Fruit fly (Drosophila melanogaster) whole organism, embryonic: Measurements from ENCODE around the gene mRpL15.

Source experiments
- Abd-B ChIP-seq: fragments of 200-800 bp; sonication (Bioruptor generic); optimal IDR thresholded peaks from 2 replicates; lab custom pipeline; 2018; ENCODE audit warnings: missing biosample characterization, mild to moderate bottlenecking, missing genetic modification characterization, moderate library complexity
- Ada2b ChIP-seq: fragments of 200-800 bp; sonication (Bioruptor generic); IDR thresholded peaks from 2 replicates; pipeline ENCODE4 v1.3.6; 2022; ENCODE audit warnings: missing biosample characterization, missing genetic modification characterization
- Antp ChIP-seq: fragments of 200-800 bp; sonication (Bioruptor generic); optimal IDR thresholded peaks from 3 replicates; lab custom pipeline; 2016; ENCODE audit warnings: missing biosample characterization, missing genetic modification characterization
- Asciz ChIP-seq: fragments of 200-800 bp; sonication (Bioruptor generic); optimal IDR thresholded peaks from 2 replicates; lab custom pipeline; 2017; ENCODE audit warnings: missing biosample characterization, mild to moderate bottlenecking, missing genetic modification characterization, missing genetic modification reagents
- Blimp-1 ChIP-seq: fragments of 200-800 bp; sonication (Bioruptor generic); optimal IDR thresholded peaks from 3 replicates; lab custom pipeline; 2018; ENCODE audit warnings: missing biosample characterization, missing genetic modification characterization, mild to moderate bottlenecking, moderate library complexity, missing genetic modification reagents
- CG10366 ChIP-seq: fragments of 200-800 bp; sonication (Bioruptor generic); IDR thresholded peaks from 2 replicates; pipeline ENCODE4 v1.3.6; 2022; ENCODE audit warnings: missing biosample characterization, missing genetic modification characterization
- CG10543 ChIP-seq: fragments of 200-800 bp; sonication (Bioruptor generic); optimal IDR thresholded peaks from 3 replicates; lab custom pipeline; 2017; ENCODE audit warnings: missing biosample characterization, mild to moderate bottlenecking, missing genetic modification characterization, moderate library complexity
- CG14710 ChIP-seq: fragments of 200-800 bp; sonication (Bioruptor generic); optimal IDR thresholded peaks from 3 replicates; lab custom pipeline; 2019; ENCODE audit warnings: missing biosample characterization, mild to moderate bottlenecking, missing genetic modification characterization, moderate library complexity
- CG15269 ChIP-seq: fragments of 200-800 bp; sonication (Bioruptor generic); optimal IDR thresholded peaks from 2 replicates; lab custom pipeline; 2018; ENCODE audit warnings: missing biosample characterization, mild to moderate bottlenecking, missing genetic modification characterization, moderate library complexity
- CG1529 ChIP-seq: fragments of 200-800 bp; sonication (Bioruptor generic); optimal IDR thresholded peaks from 3 replicates; lab custom pipeline; 2018; ENCODE audit warnings: missing biosample characterization, missing genetic modification characterization
- CG18599 ChIP-seq: fragments of 200-800 bp; sonication (Bioruptor generic); optimal IDR thresholded peaks from 3 replicates; lab custom pipeline; 2017; ENCODE audit warnings: missing biosample characterization, missing genetic modification characterization, mild to moderate bottlenecking, moderate library complexity, missing genetic modification reagents
- CG3847 ChIP-seq: fragments of 200-800 bp; sonication (Bioruptor generic); IDR thresholded peaks from 2 replicates; pipeline ENCODE4 v1.3.6; 2022; ENCODE audit warnings: missing biosample characterization, missing genetic modification characterization
- CG3995 ChIP-seq: fragments of 200-800 bp; sonication (Bioruptor generic); optimal IDR thresholded peaks from 3 replicates; lab custom pipeline; 2016; ENCODE audit warnings: missing biosample characterization, missing genetic modification characterization
- CG4404 ChIP-seq: fragments of 200-800 bp; sonication (Bioruptor generic); IDR thresholded peaks from 2 replicates; pipeline ENCODE4 v1.3.6; 2022; ENCODE audit warnings: missing biosample characterization, missing genetic modification characterization
- CG7357 ChIP-seq: fragments of 200-800 bp; sonication (Bioruptor generic); IDR thresholded peaks from 3 replicates; pipeline ENCODE4 v1.3.6; 2022; ENCODE audit warnings: missing biosample characterization, missing genetic modification characterization
- CG7786 ChIP-seq: fragments of 200-800 bp; sonication (Bioruptor generic); optimal IDR thresholded peaks from 2 replicates; lab custom pipeline; 2016; ENCODE audit warnings: missing biosample characterization, missing genetic modification characterization
- CG7928 ChIP-seq: fragments of 200-800 bp; sonication (Bioruptor generic); optimal IDR thresholded peaks from 2 replicates; lab custom pipeline; 2017; ENCODE audit warnings: missing biosample characterization, mild to moderate bottlenecking, missing genetic modification characterization
- CG8281 ChIP-seq: fragments of 200-800 bp; sonication (Bioruptor generic); optimal IDR thresholded peaks from 2 replicates; lab custom pipeline; 2018; ENCODE audit warnings: missing biosample characterization, mild to moderate bottlenecking, missing genetic modification characterization, moderate library complexity
- CTCF ChIP-seq: fragments of 200-800 bp; sonication (Bioruptor generic); optimal IDR thresholded peaks from 2 replicates; lab custom pipeline; 2017; ENCODE audit warnings: missing biosample characterization, mild to moderate bottlenecking, missing genetic modification characterization, moderate library complexity
- Dip3 ChIP-seq: fragments of 200-800 bp; sonication (Bioruptor generic); optimal IDR thresholded peaks from 3 replicates; lab custom pipeline; 2016; ENCODE audit warnings: missing biosample characterization, missing genetic modification characterization
- HLH3B ChIP-seq: fragments of 200-800 bp; sonication (Bioruptor generic); IDR thresholded peaks from 2 replicates; pipeline ENCODE4 v1.3.6; 2022; ENCODE audit warnings: missing biosample characterization, missing genetic modification characterization
- Hr3 ChIP-seq: fragments of 200-800 bp; sonication (Bioruptor generic); optimal IDR thresholded peaks from 3 replicates; lab custom pipeline; 2016; ENCODE audit warnings: missing biosample characterization, missing genetic modification characterization
- MESR4 ChIP-seq: fragments of 200-800 bp; sonication (Bioruptor generic); optimal IDR thresholded peaks from 2 replicates; lab custom pipeline; 2018; ENCODE audit warnings: missing biosample characterization, mild to moderate bottlenecking, missing genetic modification characterization, moderate library complexity
- NC2α ChIP-seq: fragments of 200-800 bp; sonication (Bioruptor generic); optimal IDR thresholded peaks from 2 replicates; lab custom pipeline; 2016; ENCODE audit warnings: missing biosample characterization, missing genetic modification characterization
- NfI ChIP-seq: fragments of 200-800 bp; sonication (Bioruptor generic); optimal IDR thresholded peaks from 3 replicates; lab custom pipeline; 2018; ENCODE audit warnings: missing biosample characterization, mild to moderate bottlenecking, missing genetic modification characterization, moderate library complexity
- Rfx ChIP-seq: fragments of 200-800 bp; sonication (Bioruptor generic); IDR thresholded peaks from 2 replicates; pipeline ENCODE4 v1.3.6; 2022; ENCODE audit warnings: missing biosample characterization, missing genetic modification characterization
- Sin3A ChIP-seq: fragments of >200 bp; optimal IDR thresholded peaks from 2 replicates; lab custom pipeline; 2018
- ac ChIP-seq: fragments of 200-800 bp; sonication (Bioruptor generic); optimal IDR thresholded peaks from 3 replicates; lab custom pipeline; 2017; ENCODE audit warnings: missing biosample characterization, mild to moderate bottlenecking, missing genetic modification characterization
- ato ChIP-seq: fragments of 200-800 bp; sonication (Bioruptor generic); IDR thresholded peaks from 2 replicates; pipeline ENCODE4 v1.3.6; 2022; ENCODE audit warnings: missing biosample characterization, missing genetic modification characterization; ENCODE audit not compliant: partially characterized antibody
- bcd ChIP-seq: fragments of 200-800 bp; sonication (Bioruptor generic); optimal IDR thresholded peaks from 2 replicates; lab custom pipeline; 2017; ENCODE audit warnings: missing biosample characterization, mild to moderate bottlenecking, missing genetic modification characterization
- btn ChIP-seq: fragments of 200-800 bp; sonication (Bioruptor generic); optimal IDR thresholded peaks from 2 replicates; lab custom pipeline; 2016; ENCODE audit warnings: missing biosample characterization, missing genetic modification characterization
- cas ChIP-seq: fragments of 200-800 bp; sonication (Bioruptor generic); IDR thresholded peaks from 2 replicates; pipeline ENCODE4 v1.3.6; 2022; ENCODE audit warnings: missing biosample characterization, missing genetic modification characterization
- chm ChIP-seq: fragments of 200-800 bp; sonication (Bioruptor generic); IDR thresholded peaks from 2 replicates; pipeline ENCODE4 v1.3.6; 2022; ENCODE audit warnings: missing biosample characterization, missing genetic modification characterization
- corto ChIP-seq: fragments of 200-800 bp; sonication (Bioruptor generic); optimal IDR thresholded peaks from 2 replicates; lab custom pipeline; 2016; ENCODE audit warnings: missing biosample characterization, mild to moderate bottlenecking, missing genetic modification characterization, moderate library complexity
- crp ChIP-seq, 2 experiments: fragments of 200-800 bp; sonication (Bioruptor generic); optimal IDR thresholded peaks; 2 replicates in 1 of 2; 3 replicates in 1 of 2; lab custom pipeline; 2017; ENCODE audit warnings: missing biosample characterization in 2 of 2, missing genetic modification characterization in 2 of 2, mild to moderate bottlenecking in 1 of 2, moderate library complexity in 1 of 2
- da ChIP-seq: fragments of 200-800 bp; sonication (Bioruptor generic); optimal IDR thresholded peaks from 2 replicates; lab custom pipeline; 2016; ENCODE audit warnings: missing biosample characterization, missing genetic modification characterization
- danr ChIP-seq: fragments of 200-800 bp; sonication (Bioruptor generic); IDR thresholded peaks from 2 replicates; pipeline ENCODE4 v1.3.6; 2022; ENCODE audit warnings: missing biosample characterization, missing genetic modification characterization
- esg ChIP-seq: fragments of 200-800 bp; sonication (Bioruptor generic); conservative IDR thresholded peaks from 2 replicates; pipeline ENCODE4 v1.3.6; 2022; ENCODE audit warnings: missing biosample characterization, missing genetic modification characterization
- fd96Cb ChIP-seq: fragments of 200-800 bp; sonication (Bioruptor generic); optimal IDR thresholded peaks from 2 replicates; lab custom pipeline; 2018; ENCODE audit warnings: missing biosample characterization, mild to moderate bottlenecking, missing genetic modification characterization, moderate library complexity
- gce ChIP-seq: fragments of 200-800 bp; sonication (Bioruptor generic); IDR thresholded peaks from 3 replicates; pipeline ENCODE4 v1.3.6; 2022; ENCODE audit warnings: missing biosample characterization, missing genetic modification characterization
- gcm ChIP-seq: fragments of 200-800 bp; sonication (Bioruptor generic); optimal IDR thresholded peaks from 2 replicates; lab custom pipeline; 2019; ENCODE audit warnings: missing biosample characterization, mild to moderate bottlenecking, missing genetic modification characterization, moderate library complexity
- grau ChIP-seq: fragments of 200-800 bp; optimal IDR thresholded peaks from 3 replicates; lab custom pipeline; 2019; ENCODE audit warnings: missing biosample characterization, mild to moderate bottlenecking, missing genetic modification characterization, moderate library complexity
- lab ChIP-seq: fragments of 200-800 bp; sonication (Bioruptor generic); optimal IDR thresholded peaks from 3 replicates; lab custom pipeline; 2017; ENCODE audit warnings: missing biosample characterization, missing genetic modification characterization, mild to moderate bottlenecking, moderate library complexity, missing genetic modification reagents
- pnt ChIP-seq: fragments of 200-800 bp; sonication (Bioruptor generic); optimal IDR thresholded peaks from 3 replicates; lab custom pipeline; 2016; ENCODE audit warnings: missing biosample characterization, missing genetic modification characterization
- salm ChIP-seq: fragments of 200-800 bp; sonication (Bioruptor generic); optimal IDR thresholded peaks from 2 replicates; lab custom pipeline; 2018; ENCODE audit warnings: missing biosample characterization, mild to moderate bottlenecking, missing genetic modification characterization
- sc ChIP-seq, 3 experiments: fragments of >200 bp in 2 of 3; fragments of 200-800 bp in 1 of 3; sonication (Bioruptor generic) in 1 of 3; optimal IDR thresholded peaks; 2 replicates in 2 of 3; 3 replicates in 1 of 3; lab custom pipeline; 2017; ENCODE audit warnings: mild to moderate bottlenecking in 1 of 3, missing biosample characterization in 1 of 3, missing genetic modification characterization in 1 of 3, missing genetic modification reagents in 1 of 3
- sim ChIP-seq: fragments of 200-800 bp; sonication (Bioruptor generic); IDR thresholded peaks from 2 replicates; pipeline ENCODE4 v1.3.6; 2022; ENCODE audit warnings: missing biosample characterization, missing genetic modification characterization
- twi ChIP-seq: fragments of 200-800 bp; optimal IDR thresholded peaks from 2 replicates; lab custom pipeline; 2019; ENCODE audit warnings: missing biosample characterization, mild to moderate bottlenecking, missing genetic modification characterization, moderate library complexity
- wek ChIP-seq: fragments of 200-800 bp; sonication (Bioruptor generic); optimal IDR thresholded peaks from 3 replicates; lab custom pipeline; 2018; ENCODE audit warnings: missing biosample characterization, mild to moderate bottlenecking, missing genetic modification characterization, moderate library complexity

Gene mRpL15

dm6 chr3L:20444815-20445519 lies 9.0 kb upstream of the mRpL15 start (continued):
- TF ChIP-seq NC2α (GFP tag; lab: Kevin White, UChicago), result no peak
- TF ChIP-seq fd96Cb (tag; lab: Kevin White, UChicago), result peak; percentile 87
- peak; percentile 90 for TF ChIP-seq CG10366 (GFP tag; lab: Robert Waterston, UW)
- peak; percentile 82 for TF ChIP-seq CG4404 (GFP tag; lab: Robert Waterston, UW)
- TF ChIP-seq twi, result peak; percentile 51
- peak; percentile 57 for TF ChIP-seq CG8281 (tag; lab: Kevin White, UChicago)
- peak; percentile 66; the same call in 1 of the 2 replicates for TF ChIP-seq danr
- peak; percentile 80; the same call in 2 of the 3 replicates for TF ChIP-seq CG7357 (GFP tag; lab: Robert Waterston, UW)
- peak; percentile 78 for TF ChIP-seq CG3847
- TF ChIP-seq CG1529 (GFP tag; lab: Kevin White, UChicago), result peak; percentile 68
- peak; percentile 91 for TF ChIP-seq gce (GFP tag; lab: Robert Waterston, UW)
- peak; percentile 94 for TF ChIP-seq Ada2b
- TF ChIP-seq Sin3A (lab: Kevin White, UChicago), result no peak
- TF ChIP-seq ato (GFP tag; lab: Robert Waterston, UW), result no peak
- no peak for TF ChIP-seq da (GFP tag; lab: Kevin White, UChicago)
- TF ChIP-seq lab (GFP tag; lab: Kevin White, UChicago), result peak; percentile 92
- peak; percentile 70 for TF ChIP-seq CG14710 (tag; lab: Kevin White, UChicago)
- TF ChIP-seq crp (GFP tag; optimal IDR thresholded peaks at IDR 0.05; lab: Kevin White, UChicago), result peak in 1 of 2 experiments; percentile 27
- TF ChIP-seq cas (GFP tag; lab: Robert Waterston, UW), result peak; percentile 73
- TF ChIP-seq NfI (GFP tag; lab: Kevin White, UChicago), result peak; percentile 73
- TF ChIP-seq Hr3, result peak; percentile 77
- TF ChIP-seq bcd (GFP tag; lab: Kevin White, UChicago), result peak; percentile 85
- TF ChIP-seq esg (GFP tag; lab: Robert Waterston, UW), result peak; percentile 89
- TF ChIP-seq HLH3B (GFP tag; lab: Robert Waterston, UW), result peak; percentile 90
- TF ChIP-seq CTCF (GFP tag; lab: Kevin White, UChicago), result peak; percentile 28
- peak; percentile 9 for TF ChIP-seq Dip3 (GFP tag; lab: Kevin White, UChicago)
- peak; percentile 72 for TF ChIP-seq salm
- no peak for TF ChIP-seq ac (GFP tag; lab: Kevin White, UChicago)
- TF ChIP-seq sim, result peak; percentile 86
- TF ChIP-seq Blimp-1 (GFP tag; lab: Kevin White, UChicago), result peak; percentile 85
- peak; percentile 73 for TF ChIP-seq gcm (GFP tag; lab: Kevin White, UChicago)
- peak; percentile 87 for TF ChIP-seq CG18599 (GFP tag; lab: Kevin White, UChicago)
- peak; percentile 83 for TF ChIP-seq Asciz
- peak; percentile 93 for TF ChIP-seq chm (GFP tag; lab: Robert Waterston, UW)
- TF ChIP-seq wek (GFP tag; lab: Kevin White, UChicago), result peak; percentile 49
- TF ChIP-seq CG7786 (GFP tag; lab: Kevin White, UChicago), result no peak
- peak; percentile 71 for TF ChIP-seq Abd-B
- peak; percentile 91 for TF ChIP-seq Rfx
- peak; percentile 74 for TF ChIP-seq corto (GFP tag; lab: Kevin White, UChicago)
- TF ChIP-seq sc (optimal IDR thresholded peaks at IDR 0.05; lab: Kevin White, UChicago), result no peak
- peak; percentile 68 for TF ChIP-seq sc (GFP tag; optimal IDR thresholded peaks at IDR 0.05; lab: Kevin White, UChicago)
- TF ChIP-seq CG3995 (GFP tag; lab: Kevin White, UChicago), result no peak
- TF ChIP-seq CG10543 (GFP tag; lab: Kevin White, UChicago), result peak; percentile 9
- peak; percentile 89 for TF ChIP-seq CG15269 (tag; lab: Kevin White, UChicago)
- TF ChIP-seq btn (GFP tag; lab: Kevin White, UChicago), result no peak
- peak; percentile 14 for TF ChIP-seq MESR4
- TF ChIP-seq pnt (GFP tag; lab: Kevin White, UChicago), result no peak
- peak; percentile 83 for TF ChIP-seq grau
- peak; percentile 5 for TF ChIP-seq Antp
- TF ChIP-seq CG7928 (GFP tag; lab: Kevin White, UChicago), result peak; percentile 52
